Fruit fly (Drosophila melanogaster) whole organism, prepupa: ENCODE results near the gene CG14572.

ENCODE experiments used
- Blimp-1 ChIP-seq: fragments of 200-800 bp; sonication (Bioruptor generic); optimal IDR thresholded peaks from 3 replicates; lab custom pipeline; 2017; ENCODE audit warnings: missing biosample characterization, missing genetic modification characterization, mild to moderate bottlenecking, moderate library complexity, missing genetic modification reagents
- CG10631 ChIP-seq: fragments of 200-800 bp; sonication (Bioruptor generic); optimal IDR thresholded peaks from 2 replicates; lab custom pipeline; 2016; ENCODE audit warnings: missing biosample characterization, missing genetic modification characterization
- CG10669 ChIP-seq: fragments of 200-800 bp; sonication (Bioruptor generic); optimal IDR thresholded peaks from 3 replicates; lab custom pipeline; 2018; ENCODE audit warnings: missing biosample characterization, mild to moderate bottlenecking, missing genetic modification characterization, moderate library complexity
- CG11294 ChIP-seq: fragments of 200-800 bp; sonication (Bioruptor generic); IDR thresholded peaks from 2 replicates; pipeline ENCODE4 v1.3.6; 2022; ENCODE audit warnings: missing biosample characterization, missing genetic modification characterization
- CG11902 ChIP-seq: fragments of 200-800 bp; sonication (Bioruptor generic); optimal IDR thresholded peaks from 3 replicates; lab custom pipeline; 2016; ENCODE audit warnings: missing biosample characterization, missing genetic modification characterization
- CG1621 ChIP-seq: fragments of 200-800 bp; sonication (Bioruptor generic); optimal IDR thresholded peaks from 3 replicates; lab custom pipeline; 2018; ENCODE audit warnings: missing biosample characterization, mild to moderate bottlenecking, missing genetic modification characterization
- CG16779 ChIP-seq: fragments of 200-800 bp; sonication (Bioruptor generic); optimal IDR thresholded peaks from 3 replicates; lab custom pipeline; 2017; ENCODE audit warnings: missing biosample characterization, mild to moderate bottlenecking, missing genetic modification characterization
- CG3032 ChIP-seq: fragments of 200-800 bp; optimal IDR thresholded peaks from 2 replicates; lab custom pipeline; 2019; ENCODE audit warnings: missing biosample characterization, mild to moderate bottlenecking, missing genetic modification characterization, moderate library complexity
- CG31627 ChIP-seq: fragments of 200-800 bp; sonication (Bioruptor generic); optimal IDR thresholded peaks from 3 replicates; lab custom pipeline; 2016; ENCODE audit warnings: missing biosample characterization, missing genetic modification characterization
- CG32006 ChIP-seq: fragments of 200-800 bp; sonication (Bioruptor generic); optimal IDR thresholded peaks from 3 replicates; lab custom pipeline; 2017; ENCODE audit warnings: missing biosample characterization, mild to moderate bottlenecking, missing genetic modification characterization
- CG3919 ChIP-seq: fragments of 200-800 bp; sonication (Bioruptor generic); optimal IDR thresholded peaks from 3 replicates; lab custom pipeline; 2016; ENCODE audit warnings: missing biosample characterization, missing genetic modification characterization
- CG4318 ChIP-seq: fragments of 200-800 bp; sonication (Bioruptor generic); optimal IDR thresholded peaks from 3 replicates; lab custom pipeline; 2017; ENCODE audit warnings: missing biosample characterization, mild to moderate bottlenecking, missing genetic modification characterization
- CG6163 ChIP-seq: fragments of 200-800 bp; sonication (Bioruptor generic); IDR thresholded peaks from 3 replicates; pipeline ENCODE4 v1.3.6; 2022; ENCODE audit warnings: missing biosample characterization, missing genetic modification characterization
- CG6276 ChIP-seq: fragments of 200-800 bp; sonication (Bioruptor generic); optimal IDR thresholded peaks from 2 replicates; lab custom pipeline; 2017; ENCODE audit warnings: missing biosample characterization, mild to moderate bottlenecking, missing genetic modification characterization
- CG6792 ChIP-seq: fragments of 200-800 bp; sonication (Bioruptor generic); optimal IDR thresholded peaks from 3 replicates; lab custom pipeline; 2016; ENCODE audit warnings: missing biosample characterization, missing genetic modification characterization
- CG6808 ChIP-seq: fragments of 200-800 bp; sonication (Bioruptor generic); optimal IDR thresholded peaks from 3 replicates; lab custom pipeline; 2017; ENCODE audit warnings: missing biosample characterization, missing genetic modification characterization, mild to moderate bottlenecking, moderate library complexity, missing genetic modification reagents
- CG7368 ChIP-seq: fragments of 200-800 bp; sonication (Bioruptor generic); optimal IDR thresholded peaks from 3 replicates; lab custom pipeline; 2016; ENCODE audit warnings: missing biosample characterization, missing genetic modification characterization
- CG8319 ChIP-seq: fragments of 200-800 bp; sonication (Bioruptor generic); optimal IDR thresholded peaks from 3 replicates; lab custom pipeline; 2016; ENCODE audit warnings: missing biosample characterization, missing genetic modification characterization
- CG8632 ChIP-seq: fragments of 200-800 bp; sonication (Bioruptor generic); optimal IDR thresholded peaks from 3 replicates; lab custom pipeline; 2016; ENCODE audit warnings: missing biosample characterization, missing genetic modification characterization
- Eip75B ChIP-seq: fragments of 200-800 bp; sonication (Bioruptor generic); optimal IDR thresholded peaks from 3 replicates; lab custom pipeline; 2016; ENCODE audit warnings: missing biosample characterization, missing genetic modification characterization
- Eip78C ChIP-seq: fragments of 200-800 bp; sonication (Bioruptor generic); peaks from one replicate; lab custom pipeline; 2016; ENCODE audit warnings: missing biosample characterization, missing genetic modification characterization
- Ets21C ChIP-seq: fragments of 200-800 bp; sonication (Bioruptor generic); optimal IDR thresholded peaks from 3 replicates; lab custom pipeline; 2016; ENCODE audit warnings: missing biosample characterization, missing genetic modification characterization
- Gug ChIP-seq: fragments of 200-800 bp; sonication (Bioruptor generic); IDR thresholded peaks from 2 replicates; pipeline ENCODE4 v1.3.6; 2022; ENCODE audit warnings: missing biosample characterization, missing genetic modification characterization
- Hr38 ChIP-seq: sonication (Bioruptor generic); optimal IDR thresholded peaks from 2 replicates; lab custom pipeline; 2016; ENCODE audit warnings: missing biosample characterization, missing genetic modification characterization
- Hr39 ChIP-seq: fragments of 200-800 bp; sonication (Bioruptor generic); optimal IDR thresholded peaks from 2 replicates; lab custom pipeline; 2016; ENCODE audit warnings: missing biosample characterization, missing genetic modification characterization
- Lpt ChIP-seq: fragments of 200-800 bp; sonication (Bioruptor generic); optimal IDR thresholded peaks from 3 replicates; lab custom pipeline; 2016; ENCODE audit warnings: missing biosample characterization, missing genetic modification characterization
- OdsH ChIP-seq: fragments of 200-800 bp; sonication (Bioruptor generic); optimal IDR thresholded peaks from 3 replicates; lab custom pipeline; 2016; ENCODE audit warnings: missing biosample characterization, missing genetic modification characterization
- Smox ChIP-seq: fragments of 200-800 bp; sonication (Bioruptor generic); optimal IDR thresholded peaks from 3 replicates; lab custom pipeline; 2016; ENCODE audit warnings: missing biosample characterization, missing genetic modification characterization
- Sox14 ChIP-seq: fragments of 200-800 bp; sonication (Bioruptor generic); optimal IDR thresholded peaks from 3 replicates; lab custom pipeline; 2016; ENCODE audit warnings: missing biosample characterization, missing genetic modification characterization
- Sox15 ChIP-seq: fragments of 200-800 bp; sonication (Bioruptor generic); optimal IDR thresholded peaks from 3 replicates; lab custom pipeline; 2016; ENCODE audit warnings: missing biosample characterization, missing genetic modification characterization
- achi ChIP-seq: fragments of 200-800 bp; sonication (Bioruptor generic); optimal IDR thresholded peaks from 3 replicates; lab custom pipeline; 2016; ENCODE audit warnings: missing biosample characterization, missing genetic modification characterization
- acj6 ChIP-seq: fragments of 200-800 bp; sonication (Bioruptor generic); optimal IDR thresholded peaks from 3 replicates; lab custom pipeline; 2016; ENCODE audit warnings: missing biosample characterization, missing genetic modification characterization
- dac ChIP-seq: fragments of 200-800 bp; sonication (Bioruptor generic); optimal IDR thresholded peaks from 2 replicates; lab custom pipeline; 2017; ENCODE audit warnings: missing biosample characterization, mild to moderate bottlenecking, missing genetic modification characterization
- eg ChIP-seq: fragments of 200-800 bp; sonication (Bioruptor generic); IDR thresholded peaks from 3 replicates; pipeline ENCODE4 v1.3.6; 2022; ENCODE audit warnings: missing biosample characterization, missing genetic modification characterization
- esn ChIP-seq: fragments of 200-800 bp; sonication (Bioruptor generic); optimal IDR thresholded peaks from 2 replicates; lab custom pipeline; 2016; ENCODE audit warnings: missing biosample characterization, mild to moderate bottlenecking, missing genetic modification characterization, moderate library complexity
- fd59A ChIP-seq: fragments of 200-800 bp; sonication (Bioruptor generic); optimal IDR thresholded peaks from 2 replicates; lab custom pipeline; 2017; ENCODE audit warnings: missing biosample characterization, mild to moderate bottlenecking, missing genetic modification characterization, missing genetic modification reagents
- fd85E ChIP-seq: fragments of 200-800 bp; sonication (Bioruptor generic); optimal IDR thresholded peaks from 3 replicates; lab custom pipeline; 2016; ENCODE audit warnings: missing biosample characterization, missing genetic modification characterization
- fkh ChIP-seq: fragments of 200-800 bp; sonication (Bioruptor generic); optimal IDR thresholded peaks from 3 replicates; lab custom pipeline; 2017; ENCODE audit warnings: missing biosample characterization, mild to moderate bottlenecking, missing genetic modification characterization, moderate library complexity
- lz ChIP-seq: fragments of 200-800 bp; sonication (Bioruptor generic); optimal IDR thresholded peaks from 3 replicates; lab custom pipeline; 2016; ENCODE audit warnings: missing biosample characterization, missing genetic modification characterization
- net ChIP-seq: fragments of 200-800 bp; sonication (Bioruptor generic); optimal IDR thresholded peaks from 3 replicates; lab custom pipeline; 2016; ENCODE audit warnings: missing biosample characterization, missing genetic modification characterization
- pdm3 ChIP-seq: fragments of 200-800 bp; sonication (Bioruptor generic); optimal IDR thresholded peaks from 3 replicates; lab custom pipeline; 2016; ENCODE audit warnings: missing biosample characterization, missing genetic modification characterization
- salr ChIP-seq, 2 experiments: fragments of 200-800 bp; sonication (Bioruptor generic); optimal IDR thresholded peaks; 3 replicates each; lab custom pipeline; 2016 to 2018; ENCODE audit warnings: missing biosample characterization in 2 of 2, missing genetic modification characterization in 2 of 2, mild to moderate bottlenecking in 1 of 2
- spab ChIP-seq: fragments of 200-800 bp; sonication (Bioruptor generic); optimal IDR thresholded peaks from 2 replicates; lab custom pipeline; 2017; ENCODE audit warnings: missing biosample characterization, mild to moderate bottlenecking, missing genetic modification characterization, missing genetic modification reagents
- ss ChIP-seq, 2 experiments: fragments of 200-800 bp; sonication (Bioruptor generic); optimal IDR thresholded peaks; 2 replicates in 1 of 2; 3 replicates in 1 of 2; lab custom pipeline; 2017 to 2018; ENCODE audit warnings: mild to moderate bottlenecking in 2 of 2, missing biosample characterization in 2 of 2, missing genetic modification characterization in 2 of 2, moderate library complexity in 1 of 2
- svp ChIP-seq: fragments of 200-800 bp; sonication (Bioruptor generic); peaks from one replicate; lab custom pipeline; 2016; ENCODE audit warnings: missing biosample characterization, missing genetic modification characterization
- topi ChIP-seq: fragments of 200-800 bp; sonication (Bioruptor generic); optimal IDR thresholded peaks from 3 replicates; lab custom pipeline; 2016; ENCODE audit warnings: missing biosample characterization, missing genetic modification characterization
- vri ChIP-seq: fragments of 200-800 bp; sonication (Bioruptor generic); optimal IDR thresholded peaks from 3 replicates; lab custom pipeline; 2016; ENCODE audit warnings: missing biosample characterization, mild to moderate bottlenecking, missing genetic modification characterization

The CG14572 gene

dm6 chr3L:21709785-21710591 lies 31.3 kb upstream of the CG14572 start (continued):
- TF ChIP-seq fkh (no peak), CG8319 (peak; percentile 59), acj6 (peak; percentile 88), Sox15 (GFP tag; lab: Kevin White, UChicago) (peak; percentile 69), Hr38 (GFP tag; lab: Kevin White, UChicago) (no peak), pdm3 (peak; percentile 69), svp (GFP tag; lab: Kevin White, UChicago) (peak; percentile 90), lz (GFP tag; lab: Kevin White, UChicago) (peak; percentile 64), achi (peak; percentile 85), CG31627 (GFP tag; lab: Kevin White, UChicago) (peak; percentile 72), CG3919 (GFP tag; lab: Kevin White, UChicago) (peak; percentile 85), Sox14 (GFP tag; lab: Kevin White, UChicago) (peak; percentile 73), CG6808 (peak; percentile 95), spab (GFP tag; lab: Kevin White, UChicago) (peak; percentile 91), salr (GFP tag; optimal IDR thresholded peaks at IDR 0.05; lab: Kevin White, UChicago) (peak; percentile 44 to 85), CG1621 (no peak), CG4318 (GFP tag; lab: Kevin White, UChicago) (peak; percentile 60), Eip75B (GFP tag; lab: Kevin White, UChicago) (peak; percentile 51), Hr39 (GFP tag; lab: Kevin White, UChicago) (peak; percentile 63), Eip78C (GFP tag; lab: Kevin White, UChicago) (peak; percentile 96), CG16779 (tag; lab: Kevin White, UChicago) (peak; percentile 47), fd85E (GFP tag; lab: Kevin White, UChicago) (peak; percentile 33), dac (no peak), CG7368 (GFP tag; lab: Kevin White, UChicago) (peak; percentile 58), CG10669 (GFP tag; lab: Kevin White, UChicago) (peak; percentile 85), esn (GFP tag; lab: Kevin White, UChicago) (peak; percentile 86), Blimp-1 (GFP tag; lab: Kevin White, UChicago) (peak; percentile 67), CG3032 (tag; lab: Kevin White, UChicago) (peak; percentile 88), Lpt (GFP tag; lab: Kevin White, UChicago) (peak; percentile 63), CG11902 (GFP tag; lab: Kevin White, UChicago) (peak; percentile 63), CG8632 (GFP tag; lab: Kevin White, UChicago) (peak; percentile 83), ss (GFP tag; optimal IDR thresholded peaks at IDR 0.05; lab: Kevin White, UChicago) (peak; percentile 78 to 90), CG6276 (GFP tag; lab: Kevin White, UChicago) (peak; percentile 68), eg (GFP tag; lab: Robert Waterston, UW) (0 out of 3 replicates have a peak, but pooled peaks have one; percentile 21), CG32006 (GFP tag; lab: Kevin White, UChicago) (peak; percentile 87), fd59A (GFP tag; lab: Kevin White, UChicago) (peak; percentile 89)

dm6 chr3L:21715974-21716373 lies 25.4 kb upstream of the CG14572 start:
- TF ChIP-seq Hr38 (GFP tag; lab: Kevin White, UChicago) (no peak), fd85E (GFP tag; lab: Kevin White, UChicago) (no peak), fkh (no peak), salr (GFP tag; optimal IDR thresholded peaks at IDR 0.05; lab: Kevin White, UChicago) (peak in 1 of 2 experiments; percentile 68), ss (GFP tag; optimal IDR thresholded peaks at IDR 0.05; lab: Kevin White, UChicago) (no peak), CG8319 (no peak), Ets21C (GFP tag; lab: Kevin White, UChicago) (no peak), CG10631 (GFP tag; lab: Kevin White, UChicago) (peak; percentile 58), CG6792 (GFP tag; lab: Kevin White, UChicago) (peak; percentile 3), CG32006 (GFP tag; lab: Kevin White, UChicago) (peak; percentile 83), Blimp-1 (GFP tag; lab: Kevin White, UChicago) (no peak), topi (GFP tag; lab: Kevin White, UChicago) (peak; percentile 31), CG1621 (peak; percentile 3), CG11294 (no peak), net (GFP tag; lab: Kevin White, UChicago) (peak; percentile 16), OdsH (GFP tag; lab: Kevin White, UChicago) (peak; percentile 54), Gug (peak; percentile 13; the same call in 1 of the 2 replicates), Lpt (GFP tag; lab: Kevin White, UChicago) (peak; percentile 50), Smox (GFP tag; lab: Kevin White, UChicago) (peak; percentile 25), Hr39 (GFP tag; lab: Kevin White, UChicago) (peak; percentile 25), CG7368 (GFP tag; lab: Kevin White, UChicago) (no peak), Sox15 (GFP tag; lab: Kevin White, UChicago) (no peak), vri (GFP tag; lab: Kevin White, UChicago) (no peak), CG16779 (tag; lab: Kevin White, UChicago) (peak; percentile 13), CG6163 (GFP tag; lab: Robert Waterston, UW) (peak; percentile 41; the same call in 1 of the 3 replicates), Sox14 (GFP tag; lab: Kevin White, UChicago) (peak; percentile 30), CG3032 (tag; lab: Kevin White, UChicago) (peak; percentile 41)
